Fruit fly (Drosophila melanogaster): Measurements from ENCODE around the gene betaggt-I.

DNA sequence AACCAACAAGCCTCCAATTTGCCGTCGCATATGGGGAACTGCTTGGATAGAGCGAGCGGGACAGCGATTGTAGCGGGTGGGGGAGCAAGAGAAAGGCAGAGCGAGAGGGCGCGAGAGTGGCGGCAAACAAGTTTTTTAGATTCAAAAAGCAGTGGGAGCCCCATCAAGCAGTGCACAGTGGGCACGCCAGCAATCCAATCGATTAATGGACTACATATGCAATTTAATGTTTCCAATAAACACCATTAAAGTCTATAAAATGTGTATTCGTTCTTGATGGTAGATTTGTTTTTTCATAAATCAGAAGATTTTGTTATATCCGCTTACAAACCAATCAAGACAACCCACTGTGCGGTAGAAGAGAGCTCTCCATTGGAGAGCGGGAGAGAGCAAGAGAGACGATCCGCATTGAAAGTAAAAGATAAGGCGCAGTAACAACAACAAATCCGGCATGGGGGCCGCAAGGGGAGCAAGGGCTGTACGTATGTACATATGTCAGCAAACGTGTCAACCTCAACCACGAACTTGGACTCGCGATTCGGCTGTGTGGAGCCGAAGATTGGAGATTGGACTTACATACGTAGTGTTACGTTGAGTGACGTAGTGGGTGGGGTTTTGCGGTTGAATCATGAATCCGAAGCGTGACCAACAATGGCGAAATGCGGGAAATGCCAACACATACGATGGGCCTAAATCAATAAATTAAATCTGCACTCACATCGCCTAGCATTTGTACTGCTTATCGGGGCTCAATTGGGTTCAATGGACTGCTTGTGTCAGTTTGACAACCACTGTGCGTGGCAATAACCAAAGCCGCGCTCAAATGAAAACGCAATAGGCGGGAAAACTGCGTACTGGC is 52.3 kb downstream of the betaggt-I start:
- TF ChIP-seq CG16779 (tag; optimal IDR thresholded peaks at IDR 0.05) (peak; percentile 99), Lpt (GFP tag; optimal IDR thresholded peaks at IDR 0.05) (peak; percentile 100), CG34406 (GFP tag; optimal IDR thresholded peaks at IDR 0.05) (peak; percentile 98), CG3919 (GFP tag; optimal IDR thresholded peaks at IDR 0.05) (peak; percentile 100), vri (GFP tag; optimal IDR thresholded peaks at IDR 0.05) (peak; percentile 98)
